Worm (Caenorhabditis elegans) whole organism, young adult: ENCODE measurements around the gene sri-69.
A peak's percentile ranks its signal among the peaks of the same experiment; 100 is the strongest.
"Not testable (repeated sequence)": the region's sequence is repeated elsewhere in the genome, so short reads cannot be mapped to it uniquely, and the experiment has no call there.

ENCODE experiments used
- F39B2.1 ChIP-seq: fragments of 200-800 bp; sonication (Bioruptor generic); IDR thresholded peaks from 2 replicates; pipeline ENCODE4 v1.3.6; 2022; ENCODE audit warnings: missing genetic modification reagents, missing genetic modification characterization, missing compliant biosample characterization
- Y56A3A.18 ChIP-seq: fragments of 200-800 bp; sonication (Bioruptor generic); IDR thresholded peaks from 2 replicates; pipeline ENCODE4 v1.3.6; 2022; ENCODE audit warnings: missing genetic modification reagents, missing genetic modification characterization, missing compliant biosample characterization
- Y79H2A.3 ChIP-seq: fragments of 200-800 bp; sonication (Bioruptor generic); conservative IDR thresholded peaks from 2 replicates; pipeline ENCODE4 v1.3.6; 2022; ENCODE audit warnings: missing genetic modification reagents, missing genetic modification characterization, missing compliant biosample characterization
- bed-2 ChIP-seq: fragments of 200-800 bp; sonication (Bioruptor generic); IDR thresholded peaks from 2 replicates; pipeline ENCODE4 v1.3.6; 2022; ENCODE audit warnings: missing genetic modification reagents, missing genetic modification characterization, missing compliant biosample characterization
- ceh-91 ChIP-seq: fragments of 200-800 bp; sonication (Bioruptor generic); IDR thresholded peaks from 2 replicates; pipeline ENCODE4 v1.3.6; 2022; ENCODE audit warnings: missing genetic modification reagents, missing genetic modification characterization, missing compliant biosample characterization
- dox-1 ChIP-seq: fragments of 200-800 bp; sonication (Bioruptor generic); IDR thresholded peaks from 2 replicates; pipeline ENCODE4 v1.3.6; 2022; ENCODE audit warnings: missing genetic modification reagents, missing genetic modification characterization, missing compliant biosample characterization
- dpl-1 ChIP-seq: fragments of 150-350 bp; optimal IDR thresholded peaks from 2 replicates; lab custom pipeline; 2014; ENCODE audit warnings: missing biosample characterization, missing genetic modification reagents, missing genetic modification characterization
- egrh-3 ChIP-seq: fragments of 200-800 bp; sonication (Bioruptor generic); IDR thresholded peaks from 2 replicates; pipeline ENCODE4 v1.3.6; 2022; ENCODE audit warnings: missing genetic modification reagents, missing genetic modification characterization, missing compliant biosample characterization
- gei-17 ChIP-seq: fragments of 200-800 bp; sonication (Bioruptor generic); optimal IDR thresholded peaks from 2 replicates; lab custom pipeline; 2018; ENCODE audit warnings: mild to moderate bottlenecking, missing genetic modification characterization, missing compliant biosample characterization
- hlh-12 ChIP-seq: sonication (generic microtip); optimal IDR thresholded peaks from 2 replicates; lab custom pipeline; 2016; ENCODE audit warnings: missing genetic modification characterization, missing compliant biosample characterization
- hmg-1.2 ChIP-seq: fragments of 200-800 bp; sonication (Bioruptor generic); IDR thresholded peaks from 2 replicates; pipeline ENCODE4 v1.3.6; 2022; ENCODE audit warnings: missing genetic modification reagents, missing genetic modification characterization, missing compliant biosample characterization
- hmg-20 ChIP-seq: fragments of 200-800 bp; sonication (Bioruptor generic); IDR thresholded peaks from 2 replicates; pipeline ENCODE4 v1.3.6; 2022; ENCODE audit warnings: missing genetic modification reagents, missing genetic modification characterization, missing compliant biosample characterization
- lin-26 ChIP-seq: fragments of 200-800 bp; sonication (Bioruptor generic); IDR thresholded peaks from 2 replicates; pipeline ENCODE4 v1.3.6; 2022; ENCODE audit warnings: missing genetic modification reagents, missing genetic modification characterization, missing compliant biosample characterization
- lin-35 ChIP-seq, 3 experiments: fragments of 150-350 bp in 2 of 3; sonication (generic microtip) in 1 of 3; optimal IDR thresholded peaks; 2 replicates each; lab custom pipeline; 2014 to 2018; ENCODE audit warnings: missing biosample characterization in 3 of 3, missing genetic modification characterization in 3 of 3, missing genetic modification reagents in 3 of 3
- mcd-1 ChIP-seq: fragments of 200-800 bp; sonication (Bioruptor generic); IDR thresholded peaks from 2 replicates; pipeline ENCODE4 v1.3.6; 2022; ENCODE audit warnings: missing genetic modification reagents, missing genetic modification characterization, missing compliant biosample characterization
- mes-4 ChIP-seq: sonication (generic microtip); optimal IDR thresholded peaks from 2 replicates; lab custom pipeline; 2016; ENCODE audit warnings: missing genotype, missing genetic modification characterization, missing compliant biosample characterization
- mxl-1 ChIP-seq: sonication (generic microtip); optimal IDR thresholded peaks from 2 replicates; lab custom pipeline; 2016; ENCODE audit warnings: missing genetic modification characterization, missing compliant biosample characterization
- nfyb-1 ChIP-seq: fragments of 200-800 bp; sonication (Bioruptor generic); IDR thresholded peaks from 2 replicates; pipeline ENCODE4 v1.3.6; 2022; ENCODE audit warnings: missing genetic modification reagents, missing genetic modification characterization, missing compliant biosample characterization
- nhr-179 ChIP-seq: sonication (generic microtip); optimal IDR thresholded peaks from 2 replicates; lab custom pipeline; 2016; ENCODE audit warnings: mild to moderate bottlenecking, missing genetic modification characterization, missing compliant biosample characterization
- nhr-80 ChIP-seq: sonication (generic microtip); optimal IDR thresholded peaks from 2 replicates; lab custom pipeline; 2016; ENCODE audit warnings: missing genetic modification characterization, missing compliant biosample characterization
- pbrm-1 ChIP-seq: fragments of 200-800 bp; sonication (Bioruptor generic); IDR thresholded peaks from 2 replicates; pipeline ENCODE4 v1.3.6; 2022; ENCODE audit warnings: missing genetic modification reagents, missing genetic modification characterization, missing compliant biosample characterization
- repo-1 ChIP-seq: sonication (generic microtip); optimal IDR thresholded peaks from 2 replicates; lab custom pipeline; 2017; ENCODE audit warnings: mild to moderate bottlenecking, missing genetic modification characterization, missing compliant biosample characterization
- snpc-1.3 ChIP-seq: sonication (generic microtip); optimal IDR thresholded peaks from 2 replicates; lab custom pipeline; 2017; ENCODE audit warnings: missing genetic modification characterization, mild to moderate bottlenecking, missing compliant biosample characterization, antibody characterized with exemption, moderate library complexity, missing genotype, missing genetic modification reagents; ENCODE audit not compliant: insufficient read depth
- snpc-4 ChIP-seq, 5 experiments: fragments of 150-350 bp in 1 of 5; sonication (generic microtip) in 4 of 5; optimal IDR thresholded peaks; 2 replicates each; lab custom pipeline; 2014 to 2018; ENCODE audit warnings: missing genetic modification characterization in 5 of 5, missing biosample characterization in 3 of 5, antibody characterized with exemption in 2 of 5, mild to moderate bottlenecking in 2 of 5, missing compliant biosample characterization in 2 of 5, missing genotype in 2 of 5, moderate library complexity in 2 of 5, missing genetic modification reagents in 1 of 5
- zfh-2 ChIP-seq: fragments of 200-800 bp; sonication (Bioruptor generic); conservative IDR thresholded peaks from 2 replicates; pipeline ENCODE4 v1.3.6; 2022; ENCODE audit warnings: missing genetic modification reagents, missing genetic modification characterization, missing compliant biosample characterization
- ztf-3 ChIP-seq: fragments of 200-800 bp; sonication (Bioruptor generic); optimal IDR thresholded peaks from 2 replicates; lab custom pipeline; 2018; ENCODE audit warnings: mild to moderate bottlenecking, missing genetic modification characterization, missing compliant biosample characterization

Gene sri-69

ce11 chrV:17030430-17030829 lies 22.2 kb upstream of the sri-69 start:
- TF ChIP-seq hmg-20 (no peak), snpc-1.3 (tag; lab: Kevin White, UChicago) (no peak), nhr-179 (tag; lab: Kevin White, UChicago) (no peak), dpl-1 (GFP tag; lab: Kevin White, UChicago) (no peak), repo-1 (tag; lab: Kevin White, UChicago) (no peak), snpc-4 (GFP tag; optimal IDR thresholded peaks at IDR 0.05; lab: Kevin White, UChicago) (no peak), snpc-4 (tag; optimal IDR thresholded peaks at IDR 0.05; lab: Kevin White, UChicago) (no peak), F39B2.1 (GFP tag; lab: Robert Waterston, UW) (no peak), mes-4 (tag; lab: Kevin White, UChicago) (no peak), hlh-12 (no peak)

ce11 chrV:17026289-17026688 lies 18.1 kb upstream of the sri-69 start, which contains the start of gene F49H6.15:
F49H6.15 (minus strand) TSS chrV:17026389.
- TF ChIP-seq lin-26 (GFP tag; lab: Robert Waterston, UW) (no peak), zfh-2 (GFP tag; lab: Robert Waterston, UW) (no peak), mxl-1 (tag; lab: Kevin White, UChicago) (no peak), lin-35 (GFP tag; optimal IDR thresholded peaks at IDR 0.05; lab: Kevin White, UChicago) (no peak), Y79H2A.3 (GFP tag; lab: Robert Waterston, UW) (no peak), ztf-3 (GFP tag; lab: Kevin White, UChicago) (no peak), mcd-1 (GFP tag; lab: Robert Waterston, UW) (no peak), bed-2 (no peak), gei-17 (GFP tag; lab: Kevin White, UChicago) (no peak), dox-1 (GFP tag; lab: Robert Waterston, UW) (no peak), hmg-1.2 (GFP tag; lab: Robert Waterston, UW) (no peak)
- TF ChIP-seq, all 124 proteins: peak for 0

ce11 chrV:17022613-17023322 lies 14.6 kb upstream of the sri-69 start, which contains the start of the genes F49H6.8 and F49H6.5:
F49H6.8 (minus strand) TSS chrV:17022663.
F49H6.5 (plus strand) TSS chrV:17023241.
- TF ChIP-seq nhr-80 (tag; lab: Kevin White, UChicago) (peak; percentile 37), snpc-4 (GFP tag; optimal IDR thresholded peaks at IDR 0.05; lab: Kevin White, UChicago) (no peak), snpc-4 (tag; optimal IDR thresholded peaks at IDR 0.05; lab: Kevin White, UChicago) (peak in 1 of 4 experiments; percentile 40), zfh-2 (GFP tag; lab: Robert Waterston, UW) (no peak)
- TF ChIP-seq, all 124 proteins: peak for 2

ce11 chrV:17022100-17022499 lies 13.9 kb upstream of the sri-69 start:
- peak; percentile 39; the same call in 1 of the 2 replicates for TF ChIP-seq dox-1 (GFP tag; lab: Robert Waterston, UW)
- 0 out of 2 replicates have a peak, but pooled peaks have one; percentile 20 for TF ChIP-seq pbrm-1
- not testable (repeated sequence) for TF ChIP-seq snpc-4 (GFP tag; optimal IDR thresholded peaks at IDR 0.05; lab: Kevin White, UChicago)
- peak in 1 of 4 experiments; percentile 59 for TF ChIP-seq snpc-4 (tag; optimal IDR thresholded peaks at IDR 0.05; lab: Kevin White, UChicago)
- TF ChIP-seq lin-26 (GFP tag; lab: Robert Waterston, UW): 0 out of 2 replicates have a peak, but pooled peaks have one; percentile 36
- TF ChIP-seq zfh-2 (GFP tag; lab: Robert Waterston, UW): peak; percentile 90
- 0 out of 2 replicates have a peak, but pooled peaks have one; percentile 15 for TF ChIP-seq ceh-91
- 0 out of 2 replicates have a peak, but pooled peaks have one; percentile 39 for TF ChIP-seq nfyb-1 (GFP tag; lab: Robert Waterston, UW)
- TF ChIP-seq egrh-3 (GFP tag; lab: Robert Waterston, UW): peak; percentile 74; the same call in 1 of the 2 replicates

ce11 chrV:17021361-17021760 lies 13.2 kb upstream of the sri-69 start, which contains the start of gene F49H6.12:
F49H6.12 (minus strand) TSS chrV:17021461.
- TF ChIP-seq ceh-91: no peak
- no peak for TF ChIP-seq Y56A3A.18 (GFP tag; lab: Robert Waterston, UW)
